Fruit fly (Drosophila melanogaster) whole organism, wandering third instar larva: ENCODE data around the gene Kdsr.

Source experiments
- CG32264 ChIP-seq: fragments of 200-800 bp; sonication (Bioruptor generic); optimal IDR thresholded peaks from 2 replicates; lab custom pipeline; 2016; ENCODE audit warnings: missing biosample characterization, missing genetic modification characterization
- CG9705 ChIP-seq: fragments of 200-800 bp; sonication (Bioruptor generic); optimal IDR thresholded peaks from 2 replicates; lab custom pipeline; 2018; ENCODE audit warnings: missing biosample characterization, mild to moderate bottlenecking, missing genetic modification characterization
- CrebA ChIP-seq: fragments of 200-800 bp; sonication (Bioruptor generic); optimal IDR thresholded peaks from 2 replicates; lab custom pipeline; 2016; ENCODE audit warnings: missing biosample characterization, mild to moderate bottlenecking, missing genetic modification characterization, borderline replicate concordance
- Dfd ChIP-seq: fragments of >200 bp; optimal IDR thresholded peaks from 2 replicates; lab custom pipeline; 2017; ENCODE audit warnings: missing biosample characterization, missing genetic modification characterization
- Dif ChIP-seq: fragments of 200-275, 200-300 bp; sonication (Bioruptor generic); optimal IDR thresholded peaks from 2 replicates; lab custom pipeline; 2018; ENCODE audit warnings: missing biosample characterization, missing genetic modification characterization; ENCODE audit not compliant: partially characterized antibody
- HLH106 ChIP-seq: fragments of 200-800 bp; optimal IDR thresholded peaks from 3 replicates; lab custom pipeline; 2019; ENCODE audit warnings: missing biosample characterization, mild to moderate bottlenecking, missing genetic modification characterization, moderate library complexity
- Hr78 ChIP-seq: fragments of >200 bp; optimal IDR thresholded peaks from 2 replicates; lab custom pipeline; 2017; ENCODE audit warnings: missing biosample characterization, missing genetic modification characterization
- Jra ChIP-seq: sonication (Bioruptor generic); optimal IDR thresholded peaks from 2 replicates; lab custom pipeline; 2016; ENCODE audit warnings: missing biosample characterization, missing genetic modification characterization
- Mio ChIP-seq: sonication (Bioruptor generic); optimal IDR thresholded peaks from 2 replicates; lab custom pipeline; 2016; ENCODE audit warnings: missing biosample characterization, missing genetic modification characterization
- Myc ChIP-seq: fragments of >200 bp; optimal IDR thresholded peaks from 2 replicates; lab custom pipeline; 2017
- N ChIP-seq: fragments of >200 bp; optimal IDR thresholded peaks from 2 replicates; lab custom pipeline; 2018; ENCODE audit warnings: missing biosample characterization, missing external identifiers, missing genetic modification characterization
- Rel ChIP-seq, 2 experiments: fragments of 200-800 bp; sonication (Bioruptor generic) in 1 of 2; optimal IDR thresholded peaks; 2 replicates in 1 of 2; 3 replicates in 1 of 2; lab custom pipeline; 2016 to 2019; ENCODE audit warnings: mild to moderate bottlenecking in 2 of 2, missing biosample characterization in 2 of 2, missing genetic modification characterization in 2 of 2, moderate library complexity in 1 of 2
- Sp1 ChIP-seq: fragments of 200-800 bp; sonication (Bioruptor generic); optimal IDR thresholded peaks from 3 replicates; lab custom pipeline; 2019; ENCODE audit warnings: missing biosample characterization, mild to moderate bottlenecking, missing genetic modification characterization, moderate library complexity
- Vsx2 ChIP-seq: fragments of 200-300, 225-300 bp; sonication (Bioruptor generic); optimal IDR thresholded peaks from 2 replicates; lab custom pipeline; 2018; ENCODE audit warnings: missing biosample characterization, missing genetic modification characterization; ENCODE audit not compliant: partially characterized antibody
- br ChIP-seq: fragments of 200-800 bp; sonication (Bioruptor generic); optimal IDR thresholded peaks from 2 replicates; lab custom pipeline; 2016; ENCODE audit warnings: missing biosample characterization, missing genetic modification characterization
- brk ChIP-seq: fragments of 200-800 bp; sonication (Bioruptor generic); optimal IDR thresholded peaks from 2 replicates; lab custom pipeline; 2016; ENCODE audit warnings: missing biosample characterization, mild to moderate bottlenecking, missing genetic modification characterization
- dmrt93B ChIP-seq: fragments of 200-800 bp; sonication (Bioruptor generic); optimal IDR thresholded peaks from 2 replicates; lab custom pipeline; 2018; ENCODE audit warnings: missing biosample characterization, mild to moderate bottlenecking, missing genetic modification characterization
- dsf ChIP-seq: sonication (Bioruptor generic); optimal IDR thresholded peaks from 2 replicates; lab custom pipeline; 2016; ENCODE audit warnings: missing biosample characterization, missing genetic modification characterization, borderline replicate concordance
- ey ChIP-seq: fragments of 200-800 bp; sonication (Bioruptor generic); optimal IDR thresholded peaks from 2 replicates; lab custom pipeline; 2016; ENCODE audit warnings: missing biosample characterization, missing genetic modification characterization
- foxo ChIP-seq, 2 experiments: fragments of 200-800 bp; sonication (Bioruptor generic); optimal IDR thresholded peaks; 2 replicates in 1 of 2; 3 replicates in 1 of 2; lab custom pipeline; 2016 to 2017; ENCODE audit warnings: missing biosample characterization in 2 of 2, missing genetic modification characterization in 2 of 2
- h ChIP-seq: fragments of 200-800 bp; sonication (Bioruptor generic); optimal IDR thresholded peaks from 3 replicates; lab custom pipeline; 2016; ENCODE audit warnings: missing biosample characterization, mild to moderate bottlenecking, missing genetic modification characterization
- jim ChIP-seq: fragments of 175-275, 200-325 bp; sonication (Bioruptor generic); optimal IDR thresholded peaks from 2 replicates; lab custom pipeline; 2016; ENCODE audit warnings: missing biosample characterization, mild to moderate bottlenecking, missing genetic modification characterization
- lola ChIP-seq: fragments of >200 bp; optimal IDR thresholded peaks from 2 replicates; lab custom pipeline; 2017; ENCODE audit warnings: missing biosample characterization, missing genetic modification characterization
- pan ChIP-seq: fragments of >200 bp; optimal IDR thresholded peaks from 2 replicates; lab custom pipeline; 2017
- psq ChIP-seq: fragments of 200-800 bp; sonication (Bioruptor generic); optimal IDR thresholded peaks from 3 replicates; lab custom pipeline; 2017; ENCODE audit warnings: missing biosample characterization, mild to moderate bottlenecking, missing genetic modification characterization, moderate library complexity
- sv ChIP-seq: fragments of 200-800 bp; sonication (Bioruptor generic); optimal IDR thresholded peaks from 3 replicates; lab custom pipeline; 2016; ENCODE audit warnings: missing biosample characterization, missing genetic modification characterization
- tai ChIP-seq: sonication (Bioruptor generic); optimal IDR thresholded peaks from 2 replicates; lab custom pipeline; 2016; ENCODE audit warnings: missing biosample characterization, missing genetic modification characterization
- usp ChIP-seq: fragments of >200 bp; optimal IDR thresholded peaks from 2 replicates; lab custom pipeline; 2017; ENCODE audit warnings: missing biosample characterization, missing genetic modification characterization
- woc ChIP-seq: sonication (Bioruptor generic); optimal IDR thresholded peaks from 2 replicates; lab custom pipeline; 2016; ENCODE audit warnings: missing biosample characterization, mild to moderate bottlenecking, missing genetic modification characterization

Gene Kdsr

DNA sequence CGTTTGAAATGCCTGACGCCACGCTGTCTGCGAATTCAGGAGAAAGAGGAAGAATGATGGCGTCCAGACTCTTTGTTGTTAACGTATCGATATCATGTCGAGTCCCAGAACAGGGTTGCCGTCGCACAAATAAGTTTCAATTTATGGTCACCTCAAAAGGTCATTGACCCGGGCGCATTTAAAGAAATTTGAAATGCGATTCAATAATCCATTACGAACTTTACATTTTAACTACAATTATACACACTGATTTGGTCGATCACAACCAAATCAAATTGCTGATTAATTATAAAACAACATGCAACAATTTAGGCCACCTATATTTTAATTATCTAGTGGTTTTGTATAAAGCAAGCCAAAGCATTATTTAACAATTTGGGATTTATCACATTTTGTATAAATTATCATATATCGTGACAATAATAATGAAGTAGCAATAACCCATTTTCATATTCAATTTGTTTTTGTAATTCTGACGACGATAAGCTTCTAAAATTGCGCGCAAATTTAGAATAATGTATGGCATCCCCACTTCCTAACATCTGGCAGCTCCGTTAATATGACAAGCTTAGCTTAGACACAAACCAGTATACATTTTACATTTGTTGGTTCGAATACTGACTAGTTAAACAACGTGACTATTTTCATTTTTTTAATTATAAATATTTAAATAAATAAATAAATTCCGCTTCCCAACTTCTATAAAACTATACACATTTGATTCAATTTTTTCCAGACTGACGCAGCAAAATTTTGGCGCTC, 17.1 kb downstream of the Kdsr start, which contains the start of gene bam:
Gene bam, minus strand, starts transcription at position 58 of the 762 bp plus-strand sequence.
- TF ChIP-seq Sp1 (no peak), Myc (lab: Kevin White, UChicago) (peak; percentile 51), CrebA (GFP tag; lab: Kevin White, UChicago) (no peak), Rel (GFP tag; optimal IDR thresholded peaks at IDR 0.05; lab: Kevin White, UChicago) (no peak), Rel (tag; optimal IDR thresholded peaks at IDR 0.05; lab: Kevin White, UChicago) (peak; percentile 77)
- TF ChIP-seq, all 38 proteins: peak for 2

DNA sequence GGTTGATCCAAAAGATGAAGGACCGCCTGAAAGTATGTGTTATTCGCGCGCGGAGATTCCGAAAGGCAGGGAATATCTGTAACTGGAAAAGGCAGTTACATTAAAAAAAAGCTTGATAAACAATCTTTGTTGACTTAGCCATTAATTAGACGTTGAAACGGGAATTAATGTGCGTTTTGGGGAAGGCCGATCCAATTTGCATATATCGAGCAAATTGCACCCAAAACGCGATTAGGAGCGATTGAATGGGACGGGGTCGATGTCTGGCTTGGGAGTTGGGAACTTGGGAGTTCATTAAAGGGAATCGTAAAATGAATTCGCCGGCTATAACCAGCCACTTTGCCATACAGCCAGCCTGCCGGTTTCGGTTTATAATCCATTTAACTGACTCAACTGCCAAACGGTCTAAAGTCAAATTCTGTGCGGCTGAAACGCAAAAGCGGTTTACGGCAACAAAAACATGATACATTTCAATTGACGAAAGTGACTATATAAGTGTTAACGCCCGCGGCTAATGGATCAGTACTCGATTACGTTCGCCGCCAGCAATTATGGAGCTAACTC, 20.7 kb downstream of the Kdsr start, which contains the start of gene CG11854:
Gene CG11854, plus strand, starts transcription at position 514 of the 564 bp plus-strand sequence.
- no peak for TF ChIP-seq Rel (GFP tag; optimal IDR thresholded peaks at IDR 0.05; lab: Kevin White, UChicago)
- TF ChIP-seq Rel (tag; optimal IDR thresholded peaks at IDR 0.05; lab: Kevin White, UChicago), result peak; percentile 76
- TF ChIP-seq woc (GFP tag; lab: Kevin White, UChicago), result no peak

DNA sequence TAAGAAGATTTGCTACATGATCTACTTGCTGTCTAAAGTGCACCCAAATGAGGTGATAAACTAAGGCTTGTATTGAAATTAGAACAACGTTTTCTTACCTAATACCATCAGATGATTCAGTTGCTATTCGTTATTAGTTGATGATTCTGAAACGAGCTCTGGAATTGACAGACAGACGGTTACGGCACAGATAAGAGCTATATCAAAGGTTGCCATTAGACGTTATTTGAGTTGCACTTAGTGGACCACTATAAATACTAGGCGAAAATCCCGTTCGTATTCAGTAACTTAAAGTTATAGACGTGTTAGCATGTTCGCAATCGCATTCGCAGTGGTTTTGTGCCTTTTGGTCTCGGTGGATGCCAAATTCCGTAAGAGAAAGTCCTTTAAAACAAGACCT, 22.4 kb downstream of the Kdsr start, which contains the start of gene to:
Gene to, plus strand, starts transcription at position 301 of the 400 bp plus-strand sequence.
- no peak for TF ChIP-seq Dif (GFP tag; lab: Kevin White, UChicago)
- TF ChIP-seq Myc (lab: Kevin White, UChicago), result no peak
- TF ChIP-seq Hr78 (GFP tag; lab: Kevin White, UChicago), result no peak
- TF ChIP-seq lola, result no peak
- no peak for TF ChIP-seq brk (GFP tag; lab: Kevin White, UChicago)
- no peak for TF ChIP-seq dmrt93B
- TF ChIP-seq psq (GFP tag; lab: Kevin White, UChicago), result no peak
- TF ChIP-seq CG32264 (GFP tag; lab: Kevin White, UChicago), result no peak
- no peak for TF ChIP-seq Dfd
- TF ChIP-seq CrebA (GFP tag; lab: Kevin White, UChicago), result no peak
- no peak for TF ChIP-seq pan (lab: Kevin White, UChicago)
- TF ChIP-seq dsf (GFP tag; lab: Kevin White, UChicago), result no peak

DNA sequence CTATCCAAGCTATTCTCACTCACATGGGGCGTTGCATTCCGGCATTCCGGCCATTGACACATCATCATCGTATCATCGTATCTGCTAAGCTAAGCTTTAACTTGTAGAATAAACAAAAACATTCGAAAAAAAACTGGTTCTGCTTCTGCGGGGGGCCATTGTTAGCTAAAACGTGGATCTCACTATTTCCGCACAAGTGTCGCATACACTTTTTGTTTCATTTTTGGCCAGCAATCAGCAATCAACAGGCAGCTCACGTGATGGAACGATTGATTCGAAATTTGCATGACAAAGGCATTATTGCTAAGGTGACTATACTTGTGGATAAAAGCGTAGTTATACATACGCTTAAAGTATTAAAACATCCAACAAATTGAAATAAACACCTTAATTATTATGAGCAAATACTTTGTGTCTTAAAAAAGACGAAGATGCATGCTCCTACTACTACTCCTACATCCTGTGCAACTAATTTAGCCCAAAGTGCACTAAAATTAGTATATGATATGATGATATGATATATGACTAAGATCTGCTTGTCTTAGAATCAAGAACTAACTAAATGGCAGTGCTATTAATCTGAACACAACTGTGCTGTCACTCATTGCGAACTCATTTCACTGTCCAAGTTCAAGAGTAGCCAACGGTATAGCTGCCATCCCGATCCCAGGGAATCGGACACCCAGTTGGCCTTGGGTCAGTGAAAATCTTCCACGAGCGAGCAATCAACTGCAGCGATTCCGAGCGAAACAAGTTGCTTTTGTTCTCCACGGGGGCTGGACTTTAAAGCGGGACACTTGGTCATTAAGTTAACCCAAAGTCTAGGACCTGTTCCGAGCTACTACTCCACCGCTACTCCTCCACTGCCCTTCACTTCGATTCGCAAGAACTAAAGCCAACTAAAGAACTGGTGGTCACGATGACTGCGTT, 23.3 kb downstream of the Kdsr start:
- no peak for TF ChIP-seq tai (GFP tag; lab: Kevin White, UChicago)
- TF ChIP-seq sv (GFP tag; lab: Kevin White, UChicago), result no peak
- TF ChIP-seq h (GFP tag; lab: Kevin White, UChicago), result no peak
- no peak for TF ChIP-seq foxo (GFP tag; optimal IDR thresholded peaks at IDR 0.05; lab: Kevin White, UChicago)

DNA sequence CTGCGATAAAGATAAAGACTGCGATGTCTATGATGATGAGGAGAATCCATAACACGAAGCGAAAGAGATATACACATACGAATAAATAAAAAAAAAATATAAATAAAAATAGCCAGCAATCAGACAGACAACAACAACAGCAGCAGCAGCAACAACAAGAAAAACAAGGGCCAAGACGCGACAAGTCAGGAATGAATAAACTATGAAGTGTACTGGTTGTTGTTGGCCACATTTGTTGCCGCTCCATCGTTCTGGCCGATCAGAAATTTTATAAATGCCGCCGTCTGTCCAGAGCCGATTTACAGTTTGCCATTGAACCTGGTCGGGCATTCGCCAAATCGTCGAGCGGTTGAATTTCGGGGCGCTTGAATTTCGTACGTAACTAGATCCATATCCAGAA, 25.0 kb downstream of the Kdsr start, which contains the start of gene Jhbp7:
Gene Jhbp7, plus strand, starts transcription at position 301 of the 400 bp plus-strand sequence.
- TF ChIP-seq Rel (GFP tag; optimal IDR thresholded peaks at IDR 0.05; lab: Kevin White, UChicago), result no peak
- no peak for TF ChIP-seq Rel (tag; optimal IDR thresholded peaks at IDR 0.05; lab: Kevin White, UChicago)
- TF ChIP-seq HLH106 (tag; lab: Kevin White, UChicago), result no peak
- no peak for TF ChIP-seq psq (GFP tag; lab: Kevin White, UChicago)
- TF ChIP-seq Vsx2 (GFP tag; lab: Kevin White, UChicago), result no peak
- TF ChIP-seq jim (GFP tag; lab: Kevin White, UChicago), result no peak
- TF ChIP-seq sv (GFP tag; lab: Kevin White, UChicago), result no peak
- TF ChIP-seq CG9705 (GFP tag; lab: Kevin White, UChicago), result no peak
- TF ChIP-seq CrebA (GFP tag; lab: Kevin White, UChicago), result no peak
- TF ChIP-seq, all 38 proteins: peak for 0

DNA sequence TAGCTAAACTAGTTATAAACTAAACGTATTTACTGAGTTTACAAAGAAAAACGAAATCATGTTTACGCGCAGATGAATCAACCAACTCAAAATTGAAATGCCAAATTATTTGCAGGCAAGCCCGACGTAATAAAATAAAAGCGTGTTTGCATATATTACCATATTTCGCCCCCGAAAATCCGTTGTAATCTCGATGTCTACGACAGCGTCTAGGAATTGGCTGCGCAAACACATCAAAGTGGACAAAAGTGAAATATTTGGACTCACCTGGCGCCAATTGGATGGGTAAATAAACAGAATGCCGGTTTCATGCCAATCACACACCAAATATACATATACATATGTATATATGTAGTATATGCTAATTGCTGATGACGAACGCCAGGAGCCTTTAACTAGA, 26.2 kb downstream of the Kdsr start:
- TF ChIP-seq HLH106 (tag; lab: Kevin White, UChicago), result no peak
- TF ChIP-seq h (GFP tag; lab: Kevin White, UChicago), result no peak
- TF ChIP-seq Hr78 (GFP tag; lab: Kevin White, UChicago), result no peak
- no peak for TF ChIP-seq usp (GFP tag; lab: Kevin White, UChicago)
- TF ChIP-seq CG32264 (GFP tag; lab: Kevin White, UChicago), result no peak
- TF ChIP-seq Rel (GFP tag; optimal IDR thresholded peaks at IDR 0.05; lab: Kevin White, UChicago), result no peak
- no peak for TF ChIP-seq Rel (tag; optimal IDR thresholded peaks at IDR 0.05; lab: Kevin White, UChicago)
- TF ChIP-seq pan (lab: Kevin White, UChicago), result no peak
- no peak for TF ChIP-seq Myc (lab: Kevin White, UChicago)
- no peak for TF ChIP-seq Jra
- TF ChIP-seq br (GFP tag; lab: Kevin White, UChicago), result no peak
- no peak for TF ChIP-seq Dfd
- TF ChIP-seq CG9705 (GFP tag; lab: Kevin White, UChicago), result no peak
- no peak for TF ChIP-seq Sp1
- no peak for TF ChIP-seq psq (GFP tag; lab: Kevin White, UChicago)
- no peak for TF ChIP-seq foxo (GFP tag; optimal IDR thresholded peaks at IDR 0.05; lab: Kevin White, UChicago)
- TF ChIP-seq ey (GFP tag; lab: Kevin White, UChicago), result no peak
- no peak for TF ChIP-seq Mio (GFP tag; lab: Kevin White, UChicago)
- TF ChIP-seq N, result no peak
